Fruit fly (Drosophila melanogaster): ENCODE results near the gene GckIII.

The GckIII gene

DNA sequence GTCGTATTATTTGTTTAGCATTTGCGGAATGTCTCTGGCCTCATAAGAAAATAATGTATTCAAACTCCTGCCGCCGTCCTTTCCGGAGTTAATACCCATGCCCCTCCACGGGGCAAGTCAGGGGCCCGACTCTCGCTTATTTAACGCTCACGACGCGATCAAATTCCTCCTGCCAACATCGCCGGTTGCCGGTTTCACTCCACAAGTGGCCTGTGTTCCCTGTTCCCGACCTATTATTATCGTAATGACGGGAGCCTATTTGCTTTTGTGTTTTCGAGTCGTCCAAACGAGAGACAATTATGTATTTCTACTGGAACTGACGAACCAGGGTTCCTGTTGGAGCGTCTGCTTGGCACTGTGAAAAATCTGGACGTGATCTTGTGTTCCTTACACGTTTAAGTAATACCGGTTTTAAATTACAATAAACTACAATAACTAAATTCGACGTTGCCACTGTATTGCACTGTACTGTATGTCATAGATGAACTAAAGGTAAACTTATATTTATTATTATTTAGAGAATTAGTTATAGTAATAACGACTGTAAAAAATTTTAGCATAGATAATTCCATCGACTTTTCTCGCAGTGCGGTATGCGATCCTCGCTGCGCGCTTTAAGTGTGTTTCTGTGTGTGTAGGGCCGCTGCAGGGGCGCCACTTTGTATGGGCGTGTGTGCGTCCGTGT is 32.7 kb upstream of the GckIII start (continued):
- TF ChIP-seq ase (GFP tag; IDR thresholded peaks at IDR 0.05): no peak
- no peak for TF ChIP-seq CG17359 (tag; optimal IDR thresholded peaks at IDR 0.05)
- no peak for TF ChIP-seq Sox100B (GFP tag; optimal IDR thresholded peaks at IDR 0.05)
- no peak for TF ChIP-seq usp (GFP tag; optimal IDR thresholded peaks at IDR 0.05)
- TF ChIP-seq Nf-YC (tag; optimal IDR thresholded peaks at IDR 0.05): no peak
- no peak for TF ChIP-seq CG31388 (GFP tag; optimal IDR thresholded peaks at IDR 0.05)
- TF ChIP-seq Max (GFP tag; optimal IDR thresholded peaks at IDR 0.05): peak; percentile 18
- TF ChIP-seq B-H1 (GFP tag; IDR thresholded peaks at IDR 0.05): no peak
- TF ChIP-seq CG2875 (GFP tag; optimal IDR thresholded peaks at IDR 0.05): peak; percentile 6
- TF ChIP-seq Dad (GFP tag; optimal IDR thresholded peaks at IDR 0.05): peak; percentile 1
- TF ChIP-seq gsb (GFP tag; IDR thresholded peaks at IDR 0.05): no peak
- TF ChIP-seq CG6813 (GFP tag; optimal IDR thresholded peaks at IDR 0.05): peak; percentile 34
- no peak for TF ChIP-seq inv (GFP tag; IDR thresholded peaks at IDR 0.05; ENCODE audit: partially characterized antibody)
- TF ChIP-seq CG7786 (GFP tag; optimal IDR thresholded peaks at IDR 0.05): peak; percentile 31
- TF ChIP-seq jing (GFP tag; optimal IDR thresholded peaks at IDR 0.05): no peak
- no peak for TF ChIP-seq Aef1 (GFP tag; IDR thresholded peaks at IDR 0.05)
- TF ChIP-seq grau (tag; optimal IDR thresholded peaks at IDR 0.05): peak; percentile 55
- TF ChIP-seq pum (GFP tag; optimal IDR thresholded peaks at IDR 0.05): peak; percentile 25
- no peak for TF ChIP-seq Dfd (GFP tag; optimal IDR thresholded peaks at IDR 0.05)
- TF ChIP-seq D (optimal IDR thresholded peaks at IDR 0.05): no peak
- TF ChIP-seq D (GFP tag; optimal IDR thresholded peaks at IDR 0.05): peak; percentile 65
- TF ChIP-seq NC2β (GFP tag; optimal IDR thresholded peaks at IDR 0.05): peak; percentile 14
- TF ChIP-seq CG8944 (GFP tag; optimal IDR thresholded peaks at IDR 0.05): no peak
- TF ChIP-seq tio (GFP tag; optimal IDR thresholded peaks at IDR 0.05): peak; percentile 36
- peak; percentile 73 for TF ChIP-seq kni (GFP tag; optimal IDR thresholded peaks at IDR 0.05)
- no peak for TF ChIP-seq Rfx (GFP tag; IDR thresholded peaks at IDR 0.05)
- no peak for TF ChIP-seq esg (GFP tag; conservative IDR thresholded peaks at IDR 0.05)
- TF ChIP-seq Hr78 (GFP tag; optimal IDR thresholded peaks at IDR 0.05): no peak
- TF ChIP-seq Abd-B (GFP tag; optimal IDR thresholded peaks at IDR 0.05): peak; percentile 23
- TF ChIP-seq croc (GFP tag; conservative IDR thresholded peaks at IDR 0.05): peak; percentile 46; the same call in 2 of the 3 replicates
- TF ChIP-seq h (optimal IDR thresholded peaks at IDR 0.05): no peak
- TF ChIP-seq HLH4C (GFP tag; IDR thresholded peaks at IDR 0.05; ENCODE audit: partially characterized antibody): peak; percentile 28; the same call in 1 of the 3 replicates
- 0 out of 2 replicates have a peak, but pooled peaks have one; percentile 19 for TF ChIP-seq NFAT (GFP tag; IDR thresholded peaks at IDR 0.05)
- peak; percentile 5 for TF ChIP-seq Kr (GFP tag; optimal IDR thresholded peaks at IDR 0.05)
- no peak for TF ChIP-seq emc (GFP tag; optimal IDR thresholded peaks at IDR 0.05)
- peak; percentile 16 for TF ChIP-seq CG11504 (tag; optimal IDR thresholded peaks at IDR 0.05)
- TF ChIP-seq Hsf (GFP tag; optimal IDR thresholded peaks at IDR 0.05): peak; percentile 22
- TF ChIP-seq Spps (tag; optimal IDR thresholded peaks at IDR 0.05): peak; percentile 36
- peak; percentile 27 for TF ChIP-seq Lhr (GFP tag; optimal IDR thresholded peaks at IDR 0.05)
- TF ChIP-seq CG11560 (tag; IDR thresholded peaks at IDR 0.05): no peak
- no peak for TF ChIP-seq CG31441 (GFP tag; IDR thresholded peaks at IDR 0.05)
- peak; percentile 18; the same call in 1 of the 2 replicates for TF ChIP-seq onecut (GFP tag; IDR thresholded peaks at IDR 0.05)
- TF ChIP-seq CG2116 (GFP tag; optimal IDR thresholded peaks at IDR 0.05): peak; percentile 3
- TF ChIP-seq CG18619 (GFP tag; optimal IDR thresholded peaks at IDR 0.05): peak; percentile 6
- peak; percentile 52; the same call in 1 of the 2 replicates for TF ChIP-seq CG17328 (GFP tag; IDR thresholded peaks at IDR 0.05)
- TF ChIP-seq CG16815 (GFP tag; optimal IDR thresholded peaks at IDR 0.05): peak; percentile 83
- TF ChIP-seq CG12299 (tag; optimal IDR thresholded peaks at IDR 0.05): no peak
- TF ChIP-seq Hey (tag; optimal IDR thresholded peaks at IDR 0.05): no peak
- no peak for TF ChIP-seq Doc2 (GFP tag; IDR thresholded peaks at IDR 0.05)
- TF ChIP-seq trh (GFP tag; optimal IDR thresholded peaks at IDR 0.05): no peak
- TF ChIP-seq gcm (GFP tag; optimal IDR thresholded peaks at IDR 0.05): peak; percentile 67
